Fruit fly (Drosophila melanogaster): ENCODE results near the gene ppk19.
A peak's percentile ranks its signal among the peaks of the same experiment; 100 is the strongest.

ppk19 gene

dm6 chr3R:29716043-29716781 is 44.0 kb downstream of the ppk19 start:
- no peak for TF ChIP-seq ind (GFP tag; optimal IDR thresholded peaks at IDR 0.05)
- TF ChIP-seq CG7839 (tag; optimal IDR thresholded peaks at IDR 0.05), result no peak
- no peak for TF ChIP-seq eve (GFP tag; optimal IDR thresholded peaks at IDR 0.05)
- no peak for TF ChIP-seq CG1603 (tag; optimal IDR thresholded peaks at IDR 0.05)
- TF ChIP-seq CG42726 (GFP tag; IDR thresholded peaks at IDR 0.05; ENCODE audit: partially characterized antibody), result no peak
- no peak for TF ChIP-seq CG31388 (GFP tag; optimal IDR thresholded peaks at IDR 0.05)
- TF ChIP-seq Hr78 (GFP tag; optimal IDR thresholded peaks at IDR 0.05), result no peak
- no peak for TF ChIP-seq hkb (optimal IDR thresholded peaks at IDR 0.05)
- no peak for TF ChIP-seq hkb (GFP tag; IDR thresholded peaks at IDR 0.05)
- no peak for TF ChIP-seq Dll (GFP tag; IDR thresholded peaks at IDR 0.05; ENCODE audit: partially characterized antibody)
- no peak for TF ChIP-seq CG9876 (GFP tag; optimal IDR thresholded peaks at IDR 0.05)
- no peak for TF ChIP-seq lov (optimal IDR thresholded peaks at IDR 0.05)
- TF ChIP-seq lov (GFP tag; IDR thresholded peaks at IDR 0.05), result 0 out of 3 replicates have a peak, but pooled peaks have one; percentile 14
- TF ChIP-seq CG2120 (GFP tag; optimal IDR thresholded peaks at IDR 0.05), result no peak
- no peak for TF ChIP-seq YL-1 (GFP tag; optimal IDR thresholded peaks at IDR 0.05)
- no peak for TF ChIP-seq peb (GFP tag; IDR thresholded peaks at IDR 0.05)
- no peak for TF ChIP-seq zfh2 (GFP tag; optimal IDR thresholded peaks at IDR 0.05)
- TF ChIP-seq Med (GFP tag), result peak; percentile 48
- TF ChIP-seq abd-A (tag; optimal IDR thresholded peaks at IDR 0.05), result no peak
- no peak for TF ChIP-seq CG6683 (GFP tag; optimal IDR thresholded peaks at IDR 0.05)
- no peak for TF ChIP-seq CG10274 (GFP tag; optimal IDR thresholded peaks at IDR 0.05)
- no peak for TF ChIP-seq pum (GFP tag; optimal IDR thresholded peaks at IDR 0.05)
- TF ChIP-seq CG10543 (GFP tag; optimal IDR thresholded peaks at IDR 0.05), result no peak
- TF ChIP-seq pros (GFP tag; optimal IDR thresholded peaks at IDR 0.05), result no peak
- no peak for TF ChIP-seq Usf (GFP tag; optimal IDR thresholded peaks at IDR 0.05)
- TF ChIP-seq CG14965 (GFP tag; optimal IDR thresholded peaks at IDR 0.05; ENCODE audit: borderline replicate concordance), result peak; percentile 78
- no peak for TF ChIP-seq CG15011 (GFP tag; optimal IDR thresholded peaks at IDR 0.05)
- TF ChIP-seq CG6175 (GFP tag; IDR thresholded peaks at IDR 0.05), result no peak
- no peak for TF ChIP-seq CG4707 (GFP tag; optimal IDR thresholded peaks at IDR 0.05)
- TF ChIP-seq sob (GFP tag; IDR thresholded peaks at IDR 0.05), result peak; percentile 19; the same call in 1 of the 2 replicates
- TF ChIP-seq CG7963 (GFP tag; IDR thresholded peaks at IDR 0.05; ENCODE audit: partially characterized antibody), result no peak
- TF ChIP-seq Aef1 (GFP tag; IDR thresholded peaks at IDR 0.05), result no peak
- no peak for TF ChIP-seq sug (tag; optimal IDR thresholded peaks at IDR 0.05)
- TF ChIP-seq corto (GFP tag; optimal IDR thresholded peaks at IDR 0.05), result no peak
- TF ChIP-seq CG1832 (GFP tag; optimal IDR thresholded peaks at IDR 0.05), result no peak
- TF ChIP-seq pita (GFP tag; optimal IDR thresholded peaks at IDR 0.05), result no peak
- no peak for TF ChIP-seq Ada2b (GFP tag; IDR thresholded peaks at IDR 0.05)
- TF ChIP-seq bsh (GFP tag; optimal IDR thresholded peaks at IDR 0.05), result peak in 1 of 2 experiments; percentile 1
- no peak for TF ChIP-seq HLH4C (GFP tag; IDR thresholded peaks at IDR 0.05; ENCODE audit: partially characterized antibody)
- TF ChIP-seq CG8359 (GFP tag; optimal IDR thresholded peaks at IDR 0.05; ENCODE audit: borderline replicate concordance), result peak; percentile 33
- TF ChIP-seq CG13123 (GFP tag; optimal IDR thresholded peaks at IDR 0.05), result no peak
- TF ChIP-seq scrt (GFP tag; optimal IDR thresholded peaks at IDR 0.05), result no peak
- peak; percentile 15 for TF ChIP-seq CG12219 (GFP tag; optimal IDR thresholded peaks at IDR 0.05)
- TF ChIP-seq sc (optimal IDR thresholded peaks at IDR 0.05), result no peak
- no peak for TF ChIP-seq sc (GFP tag; optimal IDR thresholded peaks at IDR 0.05)
- TF ChIP-seq CG16813 (GFP tag; IDR thresholded peaks at IDR 0.05; ENCODE audit: partially characterized antibody), result no peak
- no peak for TF ChIP-seq Pdp1 (GFP tag; optimal IDR thresholded peaks at IDR 0.05)
- peak; percentile 34 for TF ChIP-seq CG8478 (optimal IDR thresholded peaks at IDR 0.05)
- no peak for TF ChIP-seq CG2116 (GFP tag; optimal IDR thresholded peaks at IDR 0.05)

Data from whole organism, embryonic.